Fruit fly (Drosophila melanogaster) whole organism, embryonic: Measurements from ENCODE around the gene CG7970.

ENCODE experiments used
- ATbp ChIP-seq: fragments of 200-800 bp; sonication (Bioruptor generic); optimal IDR thresholded peaks from 2 replicates; lab custom pipeline; 2017; ENCODE audit warnings: missing biosample characterization, mild to moderate bottlenecking, missing genetic modification characterization, missing genetic modification reagents
- Blimp-1 ChIP-seq: fragments of 200-800 bp; sonication (Bioruptor generic); optimal IDR thresholded peaks from 3 replicates; lab custom pipeline; 2018; ENCODE audit warnings: missing biosample characterization, missing genetic modification characterization, mild to moderate bottlenecking, moderate library complexity, missing genetic modification reagents
- CG12391 ChIP-seq: fragments of 200-800 bp; sonication (Bioruptor generic); optimal IDR thresholded peaks from 3 replicates; lab custom pipeline; 2018; ENCODE audit warnings: missing biosample characterization, mild to moderate bottlenecking, missing genetic modification characterization, moderate library complexity
- CG1529 ChIP-seq: fragments of 200-800 bp; sonication (Bioruptor generic); optimal IDR thresholded peaks from 3 replicates; lab custom pipeline; 2018; ENCODE audit warnings: missing biosample characterization, missing genetic modification characterization
- CG17568 ChIP-seq: fragments of 200-800 bp; sonication (Bioruptor generic); optimal IDR thresholded peaks from 2 replicates; lab custom pipeline; 2018; ENCODE audit warnings: missing biosample characterization, mild to moderate bottlenecking, missing genetic modification characterization, moderate library complexity
- CG18011 ChIP-seq: fragments of 200-800 bp; sonication (Bioruptor generic); optimal IDR thresholded peaks from 2 replicates; lab custom pipeline; 2017; ENCODE audit warnings: missing biosample characterization, missing genetic modification characterization, mild to moderate bottlenecking, moderate library complexity, missing genotype
- CG2202 ChIP-seq: fragments of 200-800 bp; sonication (Bioruptor generic); optimal IDR thresholded peaks from 2 replicates; lab custom pipeline; 2018; ENCODE audit warnings: missing biosample characterization, mild to moderate bottlenecking, missing genetic modification characterization
- CG32767 ChIP-seq: fragments of 200-800 bp; sonication (Bioruptor generic); IDR thresholded peaks from 2 replicates; pipeline ENCODE4 v1.3.6; 2022; ENCODE audit warnings: missing biosample characterization, missing genetic modification characterization
- CG34422 ChIP-seq: fragments of 200-800 bp; sonication (Bioruptor generic); IDR thresholded peaks from 3 replicates; pipeline ENCODE4 v1.3.6; 2022; ENCODE audit warnings: missing biosample characterization, missing genetic modification characterization
- CG3838 ChIP-seq: fragments of 200-800 bp; sonication (Bioruptor generic); optimal IDR thresholded peaks from 3 replicates; lab custom pipeline; 2016; ENCODE audit warnings: missing biosample characterization, missing genetic modification characterization
- CG7745 ChIP-seq: fragments of 200-800 bp; sonication (Bioruptor generic); optimal IDR thresholded peaks from 2 replicates; lab custom pipeline; 2018; ENCODE audit warnings: missing biosample characterization, mild to moderate bottlenecking, missing genetic modification characterization, moderate library complexity
- CG9215 ChIP-seq: fragments of 200-800 bp; sonication (Bioruptor generic); IDR thresholded peaks from 2 replicates; pipeline ENCODE4 v1.3.6; 2022; ENCODE audit warnings: missing biosample characterization, missing genetic modification characterization
- CHES-1-like ChIP-seq: fragments of 200-800 bp; sonication (Bioruptor generic); optimal IDR thresholded peaks from 2 replicates; lab custom pipeline; 2016; ENCODE audit warnings: missing biosample characterization, missing genetic modification characterization
- CkIIα-i1 ChIP-seq: fragments of 200-800 bp; sonication (Bioruptor generic); IDR thresholded peaks from 2 replicates; pipeline ENCODE4 v1.3.6; 2022; ENCODE audit warnings: missing biosample characterization, missing genetic modification characterization
- Deaf1 ChIP-seq: fragments of 200-800 bp; optimal IDR thresholded peaks from 3 replicates; lab custom pipeline; 2019; ENCODE audit warnings: missing biosample characterization, mild to moderate bottlenecking, missing genetic modification characterization, moderate library complexity
- Dip3 ChIP-seq: fragments of 200-800 bp; sonication (Bioruptor generic); optimal IDR thresholded peaks from 3 replicates; lab custom pipeline; 2016; ENCODE audit warnings: missing biosample characterization, missing genetic modification characterization
- Dp ChIP-seq: fragments of 200-800 bp; sonication (Bioruptor generic); optimal IDR thresholded peaks from 2 replicates; lab custom pipeline; 2018; ENCODE audit warnings: missing biosample characterization, mild to moderate bottlenecking, missing genetic modification characterization, moderate library complexity
- Drgx ChIP-seq: fragments of 200-800 bp; sonication (Bioruptor generic); IDR thresholded peaks from 2 replicates; pipeline ENCODE4 v1.3.6; 2022; ENCODE audit warnings: missing biosample characterization, missing genetic modification characterization
- Ets97D ChIP-seq: fragments of 200-800 bp; sonication (Bioruptor generic); optimal IDR thresholded peaks from 3 replicates; lab custom pipeline; 2016; ENCODE audit warnings: missing biosample characterization, missing genetic modification characterization
- HLH54F ChIP-seq: fragments of 200-800 bp; sonication (Bioruptor generic); optimal IDR thresholded peaks from 3 replicates; lab custom pipeline; 2016; ENCODE audit warnings: missing biosample characterization, missing genetic modification characterization
- Hr51 ChIP-seq, 2 experiments: fragments of 200-800 bp; sonication (Bioruptor generic); optimal IDR thresholded peaks; 2 replicates in 1 of 2; 3 replicates in 1 of 2; lab custom pipeline; 2016 to 2018; ENCODE audit warnings: missing biosample characterization in 2 of 2, missing genetic modification characterization in 2 of 2, mild to moderate bottlenecking in 1 of 2, moderate library complexity in 1 of 2
- Kr ChIP-seq: fragments of 200-800 bp; sonication (Bioruptor generic); optimal IDR thresholded peaks from 2 replicates; lab custom pipeline; 2017; ENCODE audit warnings: missing biosample characterization, mild to moderate bottlenecking, missing genetic modification characterization
- MBD-R2 ChIP-seq: fragments of 200-800 bp; sonication (Bioruptor generic); IDR thresholded peaks from 2 replicates; pipeline ENCODE4 v1.3.6; 2022; ENCODE audit warnings: missing biosample characterization, missing genetic modification characterization
- Med ChIP-seq: fragments of 200-800 bp; sonication (Bioruptor generic); peaks from one replicate; lab custom pipeline; 2016; ENCODE audit warnings: missing biosample characterization, missing genetic modification characterization, mild to moderate bottlenecking, inconsistent platforms, moderate library complexity
- Nf-YB ChIP-seq: fragments of 200-800 bp; sonication (Bioruptor generic); optimal IDR thresholded peaks from 3 replicates; lab custom pipeline; 2019; ENCODE audit warnings: missing biosample characterization, mild to moderate bottlenecking, missing genetic modification characterization, moderate library complexity
- Nf-YC ChIP-seq: fragments of 200-800 bp; optimal IDR thresholded peaks from 3 replicates; lab custom pipeline; 2019; ENCODE audit warnings: missing biosample characterization, mild to moderate bottlenecking, missing genetic modification characterization, moderate library complexity
- Ravus ChIP-seq: fragments of 200-800 bp; sonication (Bioruptor generic); IDR thresholded peaks from 2 replicates; pipeline ENCODE4 v1.3.6; 2022; ENCODE audit warnings: missing biosample characterization, missing genetic modification characterization
- Taf1 ChIP-seq: fragments of 200-800 bp; sonication (Bioruptor generic); IDR thresholded peaks from 2 replicates; pipeline ENCODE4 v1.3.6; 2022; ENCODE audit warnings: missing biosample characterization, missing genetic modification characterization
- cad ChIP-seq: fragments of >200 bp; optimal IDR thresholded peaks from 2 replicates; lab custom pipeline; 2017; ENCODE audit warnings: missing biosample characterization, missing genetic modification characterization
- chm ChIP-seq: fragments of 200-800 bp; sonication (Bioruptor generic); IDR thresholded peaks from 2 replicates; pipeline ENCODE4 v1.3.6; 2022; ENCODE audit warnings: missing biosample characterization, missing genetic modification characterization
- dm ChIP-seq: fragments of 200-800 bp; sonication (Bioruptor generic); optimal IDR thresholded peaks from 3 replicates; lab custom pipeline; 2016; ENCODE audit warnings: missing biosample characterization, missing genetic modification characterization
- ewg ChIP-seq: fragments of 200-800 bp; sonication (Bioruptor generic); optimal IDR thresholded peaks from 3 replicates; lab custom pipeline; 2017; ENCODE audit warnings: mild to moderate bottlenecking, missing biosample characterization, missing genetic modification reagents, missing genetic modification characterization
- exex ChIP-seq: fragments of 200-800 bp; sonication (Bioruptor generic); optimal IDR thresholded peaks from 4 replicates; lab custom pipeline; 2018; ENCODE audit warnings: missing biosample characterization, mild to moderate bottlenecking, missing genetic modification characterization, moderate library complexity
- gfzf ChIP-seq: fragments of 200-800 bp; sonication (Bioruptor generic); optimal IDR thresholded peaks from 2 replicates; lab custom pipeline; 2016; ENCODE audit warnings: missing biosample characterization, mild to moderate bottlenecking, missing genetic modification characterization, moderate library complexity
- nau ChIP-seq: fragments of 200-800 bp; sonication (Bioruptor generic); optimal IDR thresholded peaks from 3 replicates; lab custom pipeline; 2017; ENCODE audit warnings: missing biosample characterization, mild to moderate bottlenecking, missing genetic modification characterization, missing genetic modification reagents
- nmo ChIP-seq: fragments of 200-800 bp; sonication (Bioruptor generic); optimal IDR thresholded peaks from 2 replicates; lab custom pipeline; 2018; ENCODE audit warnings: missing biosample characterization, mild to moderate bottlenecking, missing genetic modification characterization, moderate library complexity
- onecut ChIP-seq: fragments of 200-800 bp; sonication (Bioruptor generic); IDR thresholded peaks from 2 replicates; pipeline ENCODE4 v1.3.6; 2022; ENCODE audit warnings: missing biosample characterization, missing genetic modification characterization
- org-1 ChIP-seq: fragments of 200-800 bp; sonication (Bioruptor generic); optimal IDR thresholded peaks from 2 replicates; lab custom pipeline; 2017; ENCODE audit warnings: missing biosample characterization, missing genetic modification characterization
- schlank ChIP-seq: fragments of 200-800 bp; sonication (Bioruptor generic); optimal IDR thresholded peaks from 2 replicates; lab custom pipeline; 2018; ENCODE audit warnings: missing biosample characterization, mild to moderate bottlenecking, missing genetic modification characterization
- sisA ChIP-seq: fragments of 200-800 bp; sonication (Bioruptor generic); IDR thresholded peaks from 2 replicates; pipeline ENCODE4 v1.3.6; 2022; ENCODE audit warnings: missing biosample characterization, missing genetic modification characterization
- tin ChIP-seq: fragments of 200-800 bp; sonication (Bioruptor generic); optimal IDR thresholded peaks from 3 replicates; lab custom pipeline; 2016; ENCODE audit warnings: missing biosample characterization, missing genetic modification characterization
- tll ChIP-seq, 2 experiments: fragments of 200-800 bp in 1 of 2; fragments of >200 bp in 1 of 2; sonication (Bioruptor generic) in 1 of 2; optimal IDR thresholded peaks; 2 replicates each; lab custom pipeline; 2017 to 2019; ENCODE audit warnings: missing biosample characterization in 2 of 2, missing genetic modification characterization in 2 of 2, mild to moderate bottlenecking in 1 of 2, moderate library complexity in 1 of 2
- ttk ChIP-seq: fragments of 200-800 bp; sonication (Bioruptor generic); IDR thresholded peaks from 2 replicates; pipeline ENCODE4 v2.1.2; 2022; ENCODE audit warnings: missing biosample characterization, missing genetic modification characterization
- wor ChIP-seq: fragments of 200-800 bp; sonication (Bioruptor generic); IDR thresholded peaks from 2 replicates; pipeline ENCODE4 v1.3.6; 2022; ENCODE audit warnings: missing biosample characterization, missing genetic modification characterization
- yki ChIP-seq: fragments of >200 bp; optimal IDR thresholded peaks from 3 replicates; lab custom pipeline; 2018

The CG7970 gene

DNA sequence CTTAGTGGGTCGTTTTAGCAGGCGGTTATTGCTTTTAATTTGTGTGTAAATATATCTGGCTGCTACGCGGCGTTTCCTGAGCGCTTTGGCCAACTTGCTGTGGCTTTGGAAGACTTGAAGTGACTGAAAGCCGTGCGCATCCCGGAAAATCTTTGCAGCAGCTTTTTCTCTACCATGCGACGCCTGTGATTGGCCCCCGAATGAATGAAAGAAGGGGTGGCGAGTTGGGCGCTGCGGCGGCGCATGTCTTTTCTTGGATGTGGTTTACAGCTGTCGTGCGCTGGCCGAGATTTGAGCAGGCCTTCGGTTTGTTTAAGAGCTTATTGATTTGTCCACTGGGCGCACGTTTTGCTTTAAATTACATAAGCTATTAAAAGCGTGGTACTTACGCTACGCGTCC lies 11.0 kb downstream of the CG7970 start:
- TF ChIP-seq Dp (GFP tag; lab: Kevin White, UChicago) (no peak), org-1 (GFP tag; lab: Kevin White, UChicago) (no peak), CG18011 (no peak), wor (GFP tag; lab: Robert Waterston, UW) (no peak), nau (no peak), gfzf (no peak), Dip3 (GFP tag; lab: Kevin White, UChicago) (no peak), tll (GFP tag; optimal IDR thresholded peaks at IDR 0.05; lab: Kevin White, UChicago) (no peak), Nf-YC (tag; lab: Kevin White, UChicago) (peak; percentile 89), chm (GFP tag; lab: Robert Waterston, UW) (no peak), CG1529 (GFP tag; lab: Kevin White, UChicago) (no peak), Deaf1 (tag; lab: Kevin White, UChicago) (peak; percentile 68), ttk (GFP tag; lab: Robert Waterston, UW) (no peak), ewg (peak; percentile 83), CG2202 (tag; lab: Kevin White, UChicago) (no peak), sisA (GFP tag; lab: Robert Waterston, UW) (no peak), Ets97D (GFP tag; lab: Kevin White, UChicago) (no peak), dm (GFP tag; lab: Kevin White, UChicago) (no peak), Taf1 (no peak), Ravus (GFP tag; lab: Robert Waterston, UW) (no peak), Med (GFP tag; lab: Kevin White, UChicago) (peak; percentile 59), Nf-YB (GFP tag; lab: Kevin White, UChicago) (peak; percentile 81), cad (GFP tag; lab: Kevin White, UChicago) (no peak), CG12391 (tag; lab: Kevin White, UChicago) (no peak), CG9215 (GFP tag; lab: Robert Waterston, UW) (no peak), Hr51 (GFP tag; optimal IDR thresholded peaks at IDR 0.05; lab: Kevin White, UChicago) (no peak), exex (no peak), CG32767 (GFP tag; lab: Robert Waterston, UW) (peak; percentile 48; the same call in 1 of the 2 replicates), MBD-R2 (GFP tag; lab: Robert Waterston, UW) (peak; percentile 36), Drgx (GFP tag; lab: Robert Waterston, UW) (no peak), yki (lab: Kevin White, UChicago) (no peak), CG17568 (no peak), Blimp-1 (GFP tag; lab: Kevin White, UChicago) (no peak), tin (GFP tag; lab: Kevin White, UChicago) (no peak), CkIIα-i1 (GFP tag; lab: Robert Waterston, UW) (no peak), CG34422 (GFP tag; lab: Robert Waterston, UW) (no peak), schlank (no peak), HLH54F (GFP tag; lab: Kevin White, UChicago) (no peak), CG3838 (GFP tag; lab: Kevin White, UChicago) (no peak), ATbp (GFP tag; lab: Kevin White, UChicago) (no peak), Kr (GFP tag; lab: Kevin White, UChicago) (no peak), onecut (GFP tag; lab: Robert Waterston, UW) (peak; percentile 85), nmo (GFP tag; lab: Kevin White, UChicago) (no peak), CHES-1-like (GFP tag; lab: Kevin White, UChicago) (no peak), CG7745 (no peak)
